Worm (Caenorhabditis elegans) whole organism, young adult: ENCODE measurements around the gene wht-3.

Experiments
- B0261.1 ChIP-seq: sonication (generic microtip); optimal IDR thresholded peaks from 2 replicates; lab custom pipeline; 2016; ENCODE audit warnings: mild to moderate bottlenecking, missing genetic modification characterization, moderate library complexity, missing compliant biosample characterization
- D2030.7 ChIP-seq: fragments of 200-800 bp; sonication (Bioruptor generic); IDR thresholded peaks from 2 replicates; pipeline ENCODE4 v1.3.6; 2022; ENCODE audit warnings: missing genetic modification reagents, missing genetic modification characterization, missing compliant biosample characterization
- F33H1.4 ChIP-seq: fragments of 200-800 bp; sonication (Bioruptor generic); IDR thresholded peaks from 2 replicates; pipeline ENCODE4 v1.3.6; 2022; ENCODE audit warnings: missing genetic modification reagents, missing genetic modification characterization, missing compliant biosample characterization
- Y53G8AR.9 ChIP-seq: fragments of 200-800 bp; sonication (Bioruptor generic); conservative IDR thresholded peaks from 2 replicates; pipeline ENCODE4 v1.3.6; 2022; ENCODE audit warnings: missing genetic modification reagents, missing genetic modification characterization, missing compliant biosample characterization
- ama-1 ChIP-seq, 3 experiments: fragments of 150-350 bp in 1 of 3; sonication (generic microtip) in 2 of 3; optimal IDR thresholded peaks; 2 replicates each; lab custom pipeline; 2014 to 2018; ENCODE audit warnings: missing biosample characterization in 2 of 3, missing genetic modification characterization in 2 of 3, missing genetic modification reagents in 2 of 3
- bed-1 ChIP-seq: fragments of 200-800 bp; sonication (Bioruptor generic); IDR thresholded peaks from 2 replicates; pipeline ENCODE4 v1.3.6; 2022; ENCODE audit warnings: missing genetic modification reagents, missing genetic modification characterization, missing compliant biosample characterization
- bed-2 ChIP-seq: fragments of 200-800 bp; sonication (Bioruptor generic); IDR thresholded peaks from 2 replicates; pipeline ENCODE4 v1.3.6; 2022; ENCODE audit warnings: missing genetic modification reagents, missing genetic modification characterization, missing compliant biosample characterization
- efl-1 ChIP-seq: fragments of 150-350 bp; optimal IDR thresholded peaks from 2 replicates; lab custom pipeline; 2014; ENCODE audit warnings: missing biosample characterization, missing genetic modification reagents, missing genetic modification characterization
- lin-54 ChIP-seq: fragments of 200-800 bp; sonication (Bioruptor generic); optimal IDR thresholded peaks from 2 replicates; lab custom pipeline; 2018; ENCODE audit warnings: mild to moderate bottlenecking, missing genetic modification characterization, missing compliant biosample characterization
- lsl-1 ChIP-seq: fragments of 200-800 bp; sonication (Bioruptor generic); optimal IDR thresholded peaks from 2 replicates; lab custom pipeline; 2018; ENCODE audit warnings: mild to moderate bottlenecking, missing genetic modification characterization, moderate library complexity, missing compliant biosample characterization
- lsy-27 ChIP-seq: sonication (generic microtip); optimal IDR thresholded peaks from 2 replicates; lab custom pipeline; 2017; ENCODE audit warnings: missing genetic modification characterization, mild to moderate bottlenecking, missing compliant biosample characterization, antibody characterized with exemption, missing genotype, borderline replicate concordance; ENCODE audit not compliant: insufficient read depth
- madf-6 ChIP-seq: fragments of 200-800 bp; sonication (Bioruptor generic); IDR thresholded peaks from 2 replicates; pipeline ENCODE4 v1.3.6; 2022; ENCODE audit warnings: missing genetic modification reagents, missing genetic modification characterization, missing compliant biosample characterization
- madf-8 ChIP-seq: fragments of 200-800 bp; sonication (Bioruptor generic); conservative IDR thresholded peaks from 2 replicates; pipeline ENCODE4 v1.3.6; 2022; ENCODE audit warnings: missing genetic modification reagents, missing genetic modification characterization, missing compliant biosample characterization
- nfya-1 ChIP-seq: sonication (generic microtip); optimal IDR thresholded peaks from 2 replicates; lab custom pipeline; 2017; ENCODE audit warnings: antibody characterized with exemption, missing compliant biosample characterization, missing genetic modification characterization, borderline replicate concordance; ENCODE audit not compliant: insufficient read depth
- pha-4 ChIP-seq: fragments of 150-350 bp; sonication (generic microtip); optimal IDR thresholded peaks from 2 replicates; lab custom pipeline; 2014; ENCODE audit warnings: missing biosample characterization, missing genetic modification reagents, missing genetic modification characterization
- snpc-1.3 ChIP-seq: sonication (generic microtip); optimal IDR thresholded peaks from 2 replicates; lab custom pipeline; 2017; ENCODE audit warnings: missing genetic modification characterization, mild to moderate bottlenecking, missing compliant biosample characterization, antibody characterized with exemption, moderate library complexity, missing genotype, missing genetic modification reagents; ENCODE audit not compliant: insufficient read depth
- tbx-9 ChIP-seq: sonication (generic microtip); optimal IDR thresholded peaks from 2 replicates; lab custom pipeline; 2016; ENCODE audit warnings: borderline replicate concordance, missing genetic modification characterization, inconsistent platforms, missing compliant biosample characterization

Gene wht-3

ce11 chrIII:4099884-4100596 lies 51.4 kb downstream of the wht-3 start (continued):
- no peak for TF ChIP-seq bed-2 (GFP tag; lab: Robert Waterston, UW)

ce11 chrIII:4098751-4099150 lies 52.6 kb downstream of the wht-3 start:
- no peak for TF ChIP-seq bed-1 (GFP tag; lab: Robert Waterston, UW)
- TF ChIP-seq tbx-9 (tag; lab: Kevin White, UChicago): no peak
- TF ChIP-seq B0261.1 (tag; lab: Kevin White, UChicago): no peak
- TF ChIP-seq snpc-1.3 (tag; lab: Kevin White, UChicago): no peak
- peak; percentile 68 for TF ChIP-seq ama-1 (optimal IDR thresholded peaks at IDR 0.05; lab: Kevin White, UChicago)
- no peak for TF ChIP-seq ama-1 (GFP tag; optimal IDR thresholded peaks at IDR 0.05; lab: Kevin White, UChicago)

- TF ChIP-seq nfya-1 (tag; lab: Kevin White, UChicago) (no peak), madf-6 (GFP tag; lab: Robert Waterston, UW) (peak; percentile 37), madf-8 (peak; percentile 29), efl-1 (GFP tag; lab: Kevin White, UChicago) (peak; percentile 60), pha-4 (no peak), D2030.7 (GFP tag; lab: Robert Waterston, UW) (peak; percentile 32; the same call in 1 of the 2 replicates), Y53G8AR.9 (GFP tag; lab: Robert Waterston, UW) (0 out of 2 replicates have a peak, but pooled peaks have one; percentile 19), lsl-1 (GFP tag; lab: Kevin White, UChicago) (peak; percentile 86), lsy-27 (tag; lab: Kevin White, UChicago) (no peak), lin-54 (GFP tag; lab: Kevin White, UChicago) (peak; percentile 58), F33H1.4 (GFP tag; lab: Robert Waterston, UW) (peak; percentile 37)
Measured at ce11 chrIII:4098107-4098620, 53.2 kb downstream of the wht-3 start, which contains the start of gene rei-1. TSS of gene rei-1 (minus strand) at chrIII:4098190.
